Fruit fly (Drosophila melanogaster) whole organism, pupa: Measurements from ENCODE around the gene t-Grip91.

Experiments
- CG12605 ChIP-seq: fragments of 200-800 bp; sonication (Bioruptor generic); IDR thresholded peaks from 2 replicates; pipeline ENCODE4 v1.3.6; 2022; ENCODE audit warnings: missing biosample characterization, missing genetic modification characterization
- CG13204 ChIP-seq: fragments of 200-800 bp; sonication (Bioruptor generic); optimal IDR thresholded peaks from 2 replicates; lab custom pipeline; 2018; ENCODE audit warnings: missing biosample characterization, mild to moderate bottlenecking, missing genetic modification characterization, moderate library complexity
- CG15710 ChIP-seq: fragments of 200-800 bp; sonication (Bioruptor generic); optimal IDR thresholded peaks from 2 replicates; lab custom pipeline; 2018; ENCODE audit warnings: missing biosample characterization, mild to moderate bottlenecking, missing genetic modification characterization, moderate library complexity
- CG17806 ChIP-seq: fragments of 200-800 bp; sonication (Bioruptor generic); optimal IDR thresholded peaks from 2 replicates; lab custom pipeline; 2018; ENCODE audit warnings: missing biosample characterization, mild to moderate bottlenecking, missing genetic modification characterization, moderate library complexity
- CG32121 ChIP-seq: fragments of 200-800 bp; sonication (Bioruptor generic); IDR thresholded peaks from 2 replicates; pipeline ENCODE4 v1.3.6; 2022; ENCODE audit warnings: missing biosample characterization, missing genetic modification characterization
- CG34367 ChIP-seq: fragments of 200-800 bp; sonication (Bioruptor generic); optimal IDR thresholded peaks from 2 replicates; lab custom pipeline; 2018; ENCODE audit warnings: missing biosample characterization, mild to moderate bottlenecking, missing genetic modification characterization
- Pif1B ChIP-seq: fragments of 200-800 bp; sonication (Bioruptor generic); optimal IDR thresholded peaks from 3 replicates; lab custom pipeline; 2016; ENCODE audit warnings: missing biosample characterization, missing genetic modification characterization

dm6 chr2L:15796300-15796699 lies 12.4 kb downstream of the t-Grip91 start:
- TF ChIP-seq CG32121 (GFP tag; lab: Robert Waterston, UW) (no peak), Pif1B (GFP tag; lab: Kevin White, UChicago) (no peak), CG13204 (GFP tag; lab: Kevin White, UChicago) (no peak), CG17806 (tag; lab: Kevin White, UChicago) (no peak), CG15710 (tag; lab: Kevin White, UChicago) (no peak), CG34367 (no peak), CG12605 (no peak)
